Worm (Caenorhabditis elegans) whole organism, L1 larva: ENCODE measurements around the gene npr-30.

ENCODE experiments used
- egl-27 ChIP-seq, 2 experiments: fragments of 150-350 bp in 1 of 2; sonication (generic microtip); optimal IDR thresholded peaks; 3 replicates each; lab custom pipeline; 2017 to 2018; ENCODE audit warnings: missing biosample characterization in 2 of 2, missing genetic modification characterization in 2 of 2, missing genetic modification reagents in 2 of 2
- lin-39 ChIP-seq: fragments of 150-350 bp; optimal IDR thresholded peaks from 2 replicates; lab custom pipeline; 2014; ENCODE audit warnings: missing biosample characterization, missing genetic modification reagents, missing genetic modification characterization
- nhr-237 ChIP-seq: fragments of 150-350 bp; optimal IDR thresholded peaks from 2 replicates; lab custom pipeline; 2014; ENCODE audit warnings: missing biosample characterization, missing genetic modification characterization
- nhr-28 ChIP-seq: fragments of 150-350 bp; optimal IDR thresholded peaks from 2 replicates; lab custom pipeline; 2014; ENCODE audit warnings: missing biosample characterization, missing genetic modification characterization
- nhr-77 ChIP-seq: fragments of 150-350 bp; optimal IDR thresholded peaks from 2 replicates; lab custom pipeline; 2014; ENCODE audit warnings: missing biosample characterization, missing genetic modification characterization
- skn-1 ChIP-seq: fragments of 150-350 bp; optimal IDR thresholded peaks from 2 replicates; lab custom pipeline; 2014; ENCODE audit warnings: missing biosample characterization, missing genetic modification characterization
- snpc-4 ChIP-seq: fragments of 150-350 bp; optimal IDR thresholded peaks from 2 replicates; lab custom pipeline; 2014; ENCODE audit warnings: missing biosample characterization, missing genetic modification characterization

DNA sequence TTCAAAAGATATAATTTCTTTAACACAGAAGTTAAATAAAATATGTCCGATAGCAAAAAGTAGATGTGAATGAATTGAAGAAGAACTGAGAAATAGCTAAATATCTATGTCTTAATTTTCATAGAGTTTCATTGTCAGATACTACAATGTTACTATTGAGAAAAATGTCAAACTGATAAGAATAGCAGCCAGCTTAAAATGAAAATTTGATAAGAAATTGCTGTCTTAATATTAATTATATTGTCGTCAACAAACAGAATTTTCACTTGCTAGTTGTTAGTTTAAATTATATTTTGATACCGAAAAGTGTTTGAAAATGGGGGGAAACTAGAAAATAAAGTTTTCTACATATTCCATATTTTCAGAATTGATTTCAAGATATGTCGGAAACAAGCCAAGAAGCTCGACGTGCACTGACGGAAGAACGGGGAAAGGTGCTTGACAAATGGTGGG is at the start of gene npr-30, which contains the start of the genes fbxa-6 and cTel54X.2:
- TF ChIP-seq egl-27 (tag; optimal IDR thresholded peaks at IDR 0.05; lab: Kevin White, UChicago) (no peak), skn-1 (no peak), snpc-4 (tag; lab: Kevin White, UChicago) (no peak), nhr-237 (tag; lab: Kevin White, UChicago) (no peak), nhr-28 (tag; lab: Kevin White, UChicago) (no peak), lin-39 (no peak), nhr-77 (no peak)
